Fruit fly (Drosophila melanogaster): ENCODE measurements around the gene CG13992.

CG13992 gene

DNA sequence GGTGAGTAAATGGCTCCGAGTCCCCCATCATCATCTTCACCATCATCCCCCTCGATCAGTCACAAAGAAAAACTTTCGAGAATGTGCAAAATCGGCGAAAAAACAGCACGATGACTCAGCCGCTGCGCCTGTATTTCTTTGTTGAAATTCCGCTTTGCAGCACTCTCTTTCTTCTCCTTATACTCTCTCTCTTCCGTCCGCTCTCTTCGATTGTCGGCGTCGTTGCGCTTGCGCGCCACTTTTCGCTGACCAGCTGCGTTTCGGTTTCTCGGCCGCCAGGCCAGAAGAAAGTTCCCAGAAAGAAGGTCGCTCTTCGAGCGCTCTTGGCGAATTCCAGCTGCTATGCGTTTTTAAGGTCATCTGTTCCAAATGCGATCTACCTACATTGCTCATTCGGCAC, 15.7 kb upstream of the CG13992 start (continued):
- TF ChIP-seq CG3163 (GFP tag; optimal IDR thresholded peaks at IDR 0.05): peak; percentile 50
- TF ChIP-seq sd (tag; optimal IDR thresholded peaks at IDR 0.05): peak; percentile 8
- peak; percentile 38 for TF ChIP-seq nom (GFP tag; optimal IDR thresholded peaks at IDR 0.05)
- no peak for TF ChIP-seq Sry-δ (GFP tag; optimal IDR thresholded peaks at IDR 0.05)

DNA sequence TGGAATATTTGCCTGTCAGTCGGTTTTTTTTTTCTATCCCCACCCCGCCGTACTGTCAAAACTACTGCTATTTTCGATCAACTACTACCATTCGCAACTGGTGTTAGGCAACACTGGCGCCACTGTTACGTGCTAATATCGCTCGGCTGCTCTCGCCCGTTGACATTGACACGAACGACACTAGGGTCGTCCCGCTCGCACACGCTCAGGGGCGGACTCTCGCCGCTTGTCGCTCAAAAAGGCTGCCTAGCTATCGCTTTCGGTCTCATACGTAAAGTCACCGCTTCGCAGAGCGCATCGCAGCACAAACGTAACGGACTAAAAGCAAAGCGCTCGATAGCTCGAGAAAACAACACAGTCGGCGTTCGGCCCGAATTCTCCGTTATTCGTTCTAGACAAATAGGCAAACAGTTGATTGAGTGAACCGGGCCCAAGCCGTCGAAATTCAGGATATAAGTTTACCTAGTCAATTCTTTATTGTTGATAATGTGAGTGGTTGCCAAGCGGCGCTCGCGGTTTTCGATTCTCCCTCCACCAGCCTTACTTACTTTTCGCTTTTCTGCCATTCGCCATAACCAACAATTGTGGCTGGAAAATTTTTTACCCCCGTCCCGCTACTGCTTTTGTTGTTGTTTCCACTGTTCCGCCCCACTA, 14.9 kb upstream of the CG13992 start:
- TF ChIP-seq ash1 (GFP tag; optimal IDR thresholded peaks at IDR 0.05) (peak; percentile 31), CG17385 (GFP tag; optimal IDR thresholded peaks at IDR 0.05) (peak; percentile 4), E2f1 (GFP tag; IDR thresholded peaks at IDR 0.05) (no peak), HmgZ (tag; optimal IDR thresholded peaks at IDR 0.05) (peak; percentile 78), CG1647 (GFP tag; optimal IDR thresholded peaks at IDR 0.05) (no peak), fd96Cb (tag; optimal IDR thresholded peaks at IDR 0.05) (no peak), CG12391 (tag; optimal IDR thresholded peaks at IDR 0.05) (peak; percentile 27), ap (GFP tag; IDR thresholded peaks at IDR 0.05) (no peak), CkIIα-i1 (GFP tag; IDR thresholded peaks at IDR 0.05) (no peak), Poxn (GFP tag; IDR thresholded peaks at IDR 0.05) (no peak), Tbp (GFP tag; optimal IDR thresholded peaks at IDR 0.05) (no peak), pb (GFP tag; optimal IDR thresholded peaks at IDR 0.05) (peak; percentile 61), Nf-YC (tag; optimal IDR thresholded peaks at IDR 0.05) (peak; percentile 89), CG7786 (GFP tag; optimal IDR thresholded peaks at IDR 0.05) (peak; percentile 11), Ets65A (GFP tag) (no peak), schlank (tag; optimal IDR thresholded peaks at IDR 0.05) (no peak), Opbp (GFP tag; IDR thresholded peaks at IDR 0.05; ENCODE audit: partially characterized antibody) (no peak), CG2712 (tag; optimal IDR thresholded peaks at IDR 0.05) (peak; percentile 42), CG32532 (GFP tag; IDR thresholded peaks at IDR 0.05) (no peak), fd64A (GFP tag; optimal IDR thresholded peaks at IDR 0.05) (peak; percentile 4), chm (GFP tag; IDR thresholded peaks at IDR 0.05) (no peak), CG8765 (GFP tag; IDR thresholded peaks at IDR 0.05) (no peak), HHEX (GFP tag; optimal IDR thresholded peaks at IDR 0.05) (no peak), Chrac-16 (GFP tag; optimal IDR thresholded peaks at IDR 0.05) (no peak), kni (GFP tag; optimal IDR thresholded peaks at IDR 0.05) (peak; percentile 26), CG10274 (GFP tag; optimal IDR thresholded peaks at IDR 0.05) (no peak), Dref (GFP tag; IDR thresholded peaks at IDR 0.05) (no peak), Med (GFP tag) (peak; percentile 92), CG17359 (tag; optimal IDR thresholded peaks at IDR 0.05) (peak; percentile 9), esg (GFP tag; conservative IDR thresholded peaks at IDR 0.05) (no peak), twi (tag; optimal IDR thresholded peaks at IDR 0.05) (peak; percentile 15), HLHmδ (GFP tag; optimal IDR thresholded peaks at IDR 0.05) (peak; percentile 44), al (GFP tag; IDR thresholded peaks at IDR 0.05) (no peak), Lpt (GFP tag; optimal IDR thresholded peaks at IDR 0.05) (no peak), tio (GFP tag; optimal IDR thresholded peaks at IDR 0.05) (no peak), Fer2 (tag; optimal IDR thresholded peaks at IDR 0.05) (no peak), unpg (GFP tag; optimal IDR thresholded peaks at IDR 0.05) (peak; percentile 19), grau (tag; optimal IDR thresholded peaks at IDR 0.05) (peak; percentile 42), stc (GFP tag; IDR thresholded peaks at IDR 0.05) (no peak), CG1832 (GFP tag; optimal IDR thresholded peaks at IDR 0.05) (peak; percentile 96), BEAF-32 (GFP tag; optimal IDR thresholded peaks at IDR 0.05) (peak; percentile 35), BtbVII (GFP tag; optimal IDR thresholded peaks at IDR 0.05) (no peak), pho (GFP tag; optimal IDR thresholded peaks at IDR 0.05) (peak; percentile 38), CG18619 (GFP tag; optimal IDR thresholded peaks at IDR 0.05) (peak; percentile 26), CG2129 (GFP tag; IDR thresholded peaks at IDR 0.05; ENCODE audit: partially characterized antibody) (no peak)
